Fruit fly (Drosophila melanogaster) whole organism, embryonic: Measurements from ENCODE around the gene IFT54.

ENCODE experiments used
- CG6813 ChIP-seq: fragments of 200-800 bp; sonication (Bioruptor generic); optimal IDR thresholded peaks from 2 replicates; lab custom pipeline; 2017; ENCODE audit warnings: missing biosample characterization, missing genetic modification characterization, mild to moderate bottlenecking, moderate library complexity, missing genetic modification reagents
- CG6854 ChIP-seq: fragments of 200-800 bp; sonication (Bioruptor generic); optimal IDR thresholded peaks from 3 replicates; lab custom pipeline; 2017; ENCODE audit warnings: missing biosample characterization, mild to moderate bottlenecking, missing genetic modification characterization
- gce ChIP-seq: fragments of 200-800 bp; sonication (Bioruptor generic); IDR thresholded peaks from 3 replicates; pipeline ENCODE4 v1.3.6; 2022; ENCODE audit warnings: missing biosample characterization, missing genetic modification characterization
- salm ChIP-seq: fragments of 200-800 bp; sonication (Bioruptor generic); optimal IDR thresholded peaks from 2 replicates; lab custom pipeline; 2018; ENCODE audit warnings: missing biosample characterization, mild to moderate bottlenecking, missing genetic modification characterization

DNA sequence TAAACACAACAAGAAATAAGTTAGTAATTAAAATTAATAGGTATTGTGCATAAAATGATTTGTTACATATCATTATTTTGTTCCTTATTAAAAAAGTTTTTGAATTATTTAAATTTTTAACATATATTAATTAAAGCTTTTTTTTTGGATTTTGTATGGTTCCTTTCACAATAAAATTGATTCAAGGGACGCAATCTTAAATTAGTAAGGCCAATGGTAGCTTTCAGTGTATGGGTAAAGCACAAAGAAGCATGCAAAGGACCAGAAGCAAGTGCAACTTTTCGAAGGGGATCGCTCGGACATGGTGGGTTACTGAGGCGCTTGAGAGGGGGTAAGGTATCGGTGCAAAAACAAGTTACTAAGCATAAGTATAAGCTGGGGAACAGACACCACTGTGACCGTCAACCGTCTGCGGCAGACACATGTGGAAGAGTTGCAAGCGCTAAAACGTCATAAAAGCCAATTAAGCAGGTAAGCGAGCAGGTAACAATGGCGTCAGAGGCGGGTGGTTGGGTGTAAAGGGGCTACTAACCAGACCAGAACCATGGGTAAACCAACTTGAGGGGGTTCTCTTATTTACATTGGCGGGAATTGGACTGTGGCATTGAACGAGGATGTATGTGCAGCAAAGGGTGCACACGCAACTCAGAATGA is 26.6 kb upstream of the IFT54 start:
- TF ChIP-seq gce (GFP tag; lab: Robert Waterston, UW) (no peak), CG6813 (GFP tag; lab: Kevin White, UChicago) (no peak), CG6854 (GFP tag; lab: Kevin White, UChicago) (no peak), salm (tag; lab: Kevin White, UChicago) (no peak)
